Worm (Caenorhabditis elegans) whole organism, early embryonic: ENCODE results near the gene Y25C1A.6.

Experiments
- ama-1 ChIP-seq: fragments of 150-350 bp; optimal IDR thresholded peaks from 2 replicates; lab custom pipeline; 2014
- flt-1 ChIP-seq: fragments of 200-800 bp; sonication (Bioruptor generic); IDR thresholded peaks from 2 replicates; pipeline ENCODE4 v1.3.6; 2022; ENCODE audit warnings: missing genetic modification characterization, missing compliant biosample characterization

DNA sequence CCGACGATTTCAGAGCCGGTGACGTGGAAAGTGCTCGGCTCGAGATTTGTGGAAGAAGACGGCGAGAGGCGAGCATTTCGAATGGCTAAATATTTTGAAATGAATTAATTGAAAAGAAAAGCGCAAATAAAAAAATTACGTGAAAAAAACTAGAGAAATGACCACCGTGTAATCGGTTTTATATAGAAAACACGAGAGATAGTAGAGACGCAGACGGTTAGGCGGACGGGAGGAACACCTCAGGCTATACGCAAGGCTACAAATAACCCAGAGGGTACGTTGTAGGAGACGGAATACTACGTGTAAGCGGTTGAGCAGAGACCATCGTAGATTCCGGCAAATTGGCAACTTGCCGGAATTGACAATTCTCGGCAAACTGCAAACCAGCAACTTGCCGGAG lies 50.3 kb downstream of the Y25C1A.6 start, which contains the start of gene Y25C1A.13:
- no peak for TF ChIP-seq ama-1
- no peak for TF ChIP-seq flt-1
